Fruit fly (Drosophila melanogaster) whole organism, pupa: Measurements from ENCODE around the gene park.
A peak's percentile ranks its signal among the peaks of the same experiment; 100 is the strongest.

Experiments used
- CG10348 ChIP-seq: fragments of 200-800 bp; sonication (Bioruptor generic); IDR thresholded peaks from 2 replicates; pipeline ENCODE4 v1.3.6; 2022; ENCODE audit warnings: missing biosample characterization, missing genetic modification characterization
- CG12605 ChIP-seq: fragments of 200-800 bp; sonication (Bioruptor generic); IDR thresholded peaks from 2 replicates; pipeline ENCODE4 v1.3.6; 2022; ENCODE audit warnings: missing biosample characterization, missing genetic modification characterization
- CG13204 ChIP-seq: fragments of 200-800 bp; sonication (Bioruptor generic); optimal IDR thresholded peaks from 2 replicates; lab custom pipeline; 2018; ENCODE audit warnings: missing biosample characterization, mild to moderate bottlenecking, missing genetic modification characterization, moderate library complexity
- CG14655 ChIP-seq: fragments of 200-800 bp; sonication (Bioruptor generic); optimal IDR thresholded peaks from 3 replicates; lab custom pipeline; 2017; ENCODE audit warnings: mild to moderate bottlenecking, missing biosample characterization, missing genetic modification reagents, missing genetic modification characterization
- CG15710 ChIP-seq: fragments of 200-800 bp; sonication (Bioruptor generic); optimal IDR thresholded peaks from 2 replicates; lab custom pipeline; 2018; ENCODE audit warnings: missing biosample characterization, mild to moderate bottlenecking, missing genetic modification characterization, moderate library complexity
- CG17806 ChIP-seq: fragments of 200-800 bp; sonication (Bioruptor generic); optimal IDR thresholded peaks from 2 replicates; lab custom pipeline; 2018; ENCODE audit warnings: missing biosample characterization, mild to moderate bottlenecking, missing genetic modification characterization, moderate library complexity
- CG32121 ChIP-seq: fragments of 200-800 bp; sonication (Bioruptor generic); IDR thresholded peaks from 2 replicates; pipeline ENCODE4 v1.3.6; 2022; ENCODE audit warnings: missing biosample characterization, missing genetic modification characterization
- CG34367 ChIP-seq: fragments of 200-800 bp; sonication (Bioruptor generic); optimal IDR thresholded peaks from 2 replicates; lab custom pipeline; 2018; ENCODE audit warnings: missing biosample characterization, mild to moderate bottlenecking, missing genetic modification characterization
- CG4496 ChIP-seq: fragments of 200-800 bp; sonication (Bioruptor generic); IDR thresholded peaks from 3 replicates; pipeline ENCODE4 v1.3.6; 2022; ENCODE audit warnings: missing biosample characterization, missing genetic modification characterization
- CG8159 ChIP-seq: fragments of 200-800 bp; sonication (Bioruptor generic); optimal IDR thresholded peaks from 3 replicates; lab custom pipeline; 2018; ENCODE audit warnings: missing biosample characterization, mild to moderate bottlenecking, missing genetic modification characterization, moderate library complexity
- CG8301 ChIP-seq: fragments of 200-800 bp; sonication (Bioruptor generic); optimal IDR thresholded peaks from 2 replicates; lab custom pipeline; 2018; ENCODE audit warnings: missing biosample characterization, mild to moderate bottlenecking, missing genetic modification characterization
- CG9948 ChIP-seq: fragments of 200-800 bp; sonication (Bioruptor generic); optimal IDR thresholded peaks from 2 replicates; lab custom pipeline; 2018; ENCODE audit warnings: missing biosample characterization, mild to moderate bottlenecking, missing genetic modification characterization, moderate library complexity
- D1 ChIP-seq: fragments of 200-800 bp; sonication (Bioruptor generic); optimal IDR thresholded peaks from 2 replicates; lab custom pipeline; 2018; ENCODE audit warnings: missing biosample characterization, mild to moderate bottlenecking, missing genetic modification characterization, moderate library complexity
- EcR ChIP-seq: fragments of 200-800 bp; sonication (Bioruptor generic); optimal IDR thresholded peaks from 3 replicates; lab custom pipeline; 2019; ENCODE audit warnings: missing biosample characterization, missing genetic modification characterization, mild to moderate bottlenecking, moderate library complexity, missing genetic modification reagents
- Ets98B ChIP-seq: fragments of 200-800 bp; sonication (Bioruptor generic); IDR thresholded peaks from 2 replicates; pipeline ENCODE4 v1.3.6; 2022; ENCODE audit warnings: missing biosample characterization, missing genetic modification characterization
- Pif1A ChIP-seq: fragments of 200-800 bp; sonication (Bioruptor generic); optimal IDR thresholded peaks from 3 replicates; lab custom pipeline; 2016; ENCODE audit warnings: missing biosample characterization, missing genetic modification characterization
- Pif1B ChIP-seq: fragments of 200-800 bp; sonication (Bioruptor generic); optimal IDR thresholded peaks from 3 replicates; lab custom pipeline; 2016; ENCODE audit warnings: missing biosample characterization, missing genetic modification characterization
- Snoo ChIP-seq: fragments of 200-800 bp; sonication (Bioruptor generic); optimal IDR thresholded peaks from 3 replicates; lab custom pipeline; 2017; ENCODE audit warnings: missing biosample characterization, mild to moderate bottlenecking, missing genetic modification characterization, inconsistent platforms
- fd96Ca ChIP-seq: fragments of 200-800 bp; sonication (Bioruptor generic); IDR thresholded peaks from 3 replicates; pipeline ENCODE4 v1.3.6; 2022; ENCODE audit warnings: missing biosample characterization, missing genetic modification characterization
- gl ChIP-seq: fragments of 200-800 bp; sonication (Bioruptor generic); optimal IDR thresholded peaks from 2 replicates; lab custom pipeline; 2018; ENCODE audit warnings: missing biosample characterization, mild to moderate bottlenecking, missing genetic modification characterization
- rn ChIP-seq: fragments of 200-800 bp; sonication (Bioruptor generic); IDR thresholded peaks from 2 replicates; pipeline ENCODE4 v1.3.6; 2022; ENCODE audit warnings: missing biosample characterization, missing genetic modification characterization

The park gene

dm6 chr3L:21238377-21238776, 41.7 kb upstream of the park start:
- TF ChIP-seq CG32121 (0 out of 2 replicates have a peak, but pooled peaks have one; percentile 10), CG10348 (GFP tag; lab: Robert Waterston, UW) (no peak), EcR (peak; percentile 82), gl (tag; lab: Kevin White, UChicago) (no peak), Pif1A (GFP tag; lab: Kevin White, UChicago) (no peak), rn (no peak), CG14655 (GFP tag; lab: Kevin White, UChicago) (no peak), Pif1B (no peak), Ets98B (0 out of 2 replicates have a peak, but pooled peaks have one; percentile 9), CG9948 (tag; lab: Kevin White, UChicago) (no peak)

- TF ChIP-seq CG14655 (GFP tag; lab: Kevin White, UChicago) (peak; percentile 83), CG13204 (GFP tag; lab: Kevin White, UChicago) (peak; percentile 39), CG4496 (GFP tag; lab: Robert Waterston, UW) (peak; percentile 82), CG8301 (tag; lab: Kevin White, UChicago) (peak; percentile 72), rn (peak; percentile 42; the same call in 1 of the 2 replicates), Snoo (tag; lab: Kevin White, UChicago) (no peak), CG15710 (tag; lab: Kevin White, UChicago) (no peak), D1 (tag; lab: Kevin White, UChicago) (no peak), CG8159 (tag; lab: Kevin White, UChicago) (no peak), CG9948 (tag; lab: Kevin White, UChicago) (no peak), fd96Ca (GFP tag; lab: Robert Waterston, UW) (peak; percentile 52; the same call in 1 of the 3 replicates), CG32121 (peak; percentile 85), Pif1A (GFP tag; lab: Kevin White, UChicago) (peak; percentile 38), CG10348 (GFP tag; lab: Robert Waterston, UW) (no peak), gl (tag; lab: Kevin White, UChicago) (no peak), CG12605 (peak; percentile 91), CG17806 (no peak), EcR (peak; percentile 94), Pif1B (no peak), Ets98B (peak; percentile 72), CG34367 (no peak)
These were observed 40.4 kb upstream of the park start for dm6 chr3L:21236959-21237551.

- TF ChIP-seq gl (tag; lab: Kevin White, UChicago) (no peak), Pif1A (GFP tag; lab: Kevin White, UChicago) (no peak), rn (no peak), CG32121 (no peak), CG8159 (tag; lab: Kevin White, UChicago) (no peak), CG12605 (no peak), fd96Ca (GFP tag; lab: Robert Waterston, UW) (no peak), CG34367 (no peak), EcR (no peak), CG9948 (tag; lab: Kevin White, UChicago) (no peak), Pif1B (no peak), CG13204 (GFP tag; lab: Kevin White, UChicago) (no peak), CG8301 (tag; lab: Kevin White, UChicago) (no peak), D1 (tag; lab: Kevin White, UChicago) (no peak)
These were observed 34.1 kb upstream of the park start for dm6 chr3L:21230762-21231161.

- TF ChIP-seq Pif1B (peak; percentile 20), CG9948 (tag; lab: Kevin White, UChicago) (no peak), CG32121 (peak; percentile 72), CG8301 (tag; lab: Kevin White, UChicago) (peak; percentile 71), CG4496 (GFP tag; lab: Robert Waterston, UW) (peak; percentile 78), CG15710 (tag; lab: Kevin White, UChicago) (no peak), EcR (no peak), CG13204 (GFP tag; lab: Kevin White, UChicago) (no peak), CG10348 (GFP tag; lab: Robert Waterston, UW) (no peak; the same call in 1 of the 2 replicates), rn (peak; percentile 38; the same call in 1 of the 2 replicates), CG12605 (peak; percentile 41; the same call in 1 of the 2 replicates), Pif1A (GFP tag; lab: Kevin White, UChicago) (peak; percentile 39), CG17806 (no peak), CG34367 (no peak), Ets98B (peak; percentile 75), gl (tag; lab: Kevin White, UChicago) (no peak), CG14655 (GFP tag; lab: Kevin White, UChicago) (peak; percentile 77), fd96Ca (GFP tag; lab: Robert Waterston, UW) (peak; percentile 82; the same call in 2 of the 3 replicates)
These were observed 33.1 kb upstream of the park start for dm6 chr3L:21229764-21230163.

dm6 chr3L:21226309-21226708, 29.7 kb upstream of the park start, which contains the start of gene Eip78C:
Eip78C (plus strand) TSS chr3L:21226609.
- peak; percentile 41; the same call in 1 of the 2 replicates for TF ChIP-seq Ets98B
- TF ChIP-seq fd96Ca (GFP tag; lab: Robert Waterston, UW) = peak; percentile 50; the same call in 1 of the 3 replicates
- TF ChIP-seq CG8159 (tag; lab: Kevin White, UChicago) = no peak
- no peak for TF ChIP-seq CG12605
- no peak for TF ChIP-seq Pif1B
- no peak for TF ChIP-seq Snoo (tag; lab: Kevin White, UChicago)
- 0 out of 2 replicates have a peak, but pooled peaks have one; percentile 29 for TF ChIP-seq CG32121
- TF ChIP-seq CG13204 (GFP tag; lab: Kevin White, UChicago) = no peak
- TF ChIP-seq CG34367 = no peak
- no peak for TF ChIP-seq Pif1A (GFP tag; lab: Kevin White, UChicago)
- no peak for TF ChIP-seq gl (tag; lab: Kevin White, UChicago)
- no peak for TF ChIP-seq rn
- TF ChIP-seq D1 (tag; lab: Kevin White, UChicago) = no peak
- no peak for TF ChIP-seq EcR
- no peak for TF ChIP-seq CG8301 (tag; lab: Kevin White, UChicago)
- TF ChIP-seq CG17806 = no peak
- TF ChIP-seq CG10348 (GFP tag; lab: Robert Waterston, UW) = no peak
- TF ChIP-seq CG4496 (GFP tag; lab: Robert Waterston, UW) = no peak
- TF ChIP-seq CG9948 (tag; lab: Kevin White, UChicago) = no peak
- peak; percentile 6 for TF ChIP-seq CG14655 (GFP tag; lab: Kevin White, UChicago)
- no peak for TF ChIP-seq CG15710 (tag; lab: Kevin White, UChicago)
